Fruit fly (Drosophila melanogaster) whole organism, embryonic: ENCODE data around the gene CG46307.

Experiments used
- CG7357 ChIP-seq: fragments of 200-800 bp; sonication (Bioruptor generic); IDR thresholded peaks from 3 replicates; pipeline ENCODE4 v1.3.6; 2022; ENCODE audit warnings: missing biosample characterization, missing genetic modification characterization
- CG8478 ChIP-seq: fragments of >200 bp; optimal IDR thresholded peaks from 2 replicates; lab custom pipeline; 2018
- CG9876 ChIP-seq: fragments of 200-800 bp; sonication (Bioruptor generic); optimal IDR thresholded peaks from 2 replicates; lab custom pipeline; 2016; ENCODE audit warnings: missing biosample characterization, missing genetic modification characterization
- HLH4C ChIP-seq: fragments of 200-800 bp; sonication (Bioruptor generic); IDR thresholded peaks from 3 replicates; pipeline ENCODE4 v1.3.6; 2022; ENCODE audit warnings: missing biosample characterization, missing genetic modification characterization; ENCODE audit not compliant: partially characterized antibody
- Rx ChIP-seq: fragments of 200-800 bp; sonication (Bioruptor generic); IDR thresholded peaks from 2 replicates; pipeline ENCODE4 v1.3.6; 2022; ENCODE audit warnings: missing biosample characterization, missing genetic modification characterization
- gcm ChIP-seq: fragments of 200-800 bp; sonication (Bioruptor generic); optimal IDR thresholded peaks from 2 replicates; lab custom pipeline; 2019; ENCODE audit warnings: missing biosample characterization, mild to moderate bottlenecking, missing genetic modification characterization, moderate library complexity
- gro ChIP-seq: fragments of 200-800 bp; sonication (Bioruptor generic); optimal IDR thresholded peaks from 2 replicates; lab custom pipeline; 2016; ENCODE audit warnings: missing biosample characterization, missing genetic modification characterization
- onecut ChIP-seq: fragments of 200-800 bp; sonication (Bioruptor generic); IDR thresholded peaks from 2 replicates; pipeline ENCODE4 v1.3.6; 2022; ENCODE audit warnings: missing biosample characterization, missing genetic modification characterization
- pan ChIP-seq, 4 experiments: fragments of >200 bp in 3 of 4; fragments of 200-800 bp in 1 of 4; sonication (Bioruptor generic) in 1 of 4; optimal IDR thresholded peaks in 3 of 4; IDR thresholded peaks in 1 of 4; 2 replicates each; pipeline versions ENCODE4 v1.3.6 to Lab custom; 2017 to 2022; ENCODE audit warnings: missing biosample characterization in 2 of 4, missing genetic modification characterization in 2 of 4, mixed read lengths in 1 of 4
- pros ChIP-seq: fragments of 200-800 bp; sonication (Bioruptor generic); optimal IDR thresholded peaks from 3 replicates; lab custom pipeline; 2019; ENCODE audit warnings: missing biosample characterization, mild to moderate bottlenecking, missing genetic modification characterization, moderate library complexity
- salm ChIP-seq: fragments of 200-800 bp; sonication (Bioruptor generic); optimal IDR thresholded peaks from 2 replicates; lab custom pipeline; 2018; ENCODE audit warnings: missing biosample characterization, mild to moderate bottlenecking, missing genetic modification characterization
- sug ChIP-seq: fragments of 200-800 bp; optimal IDR thresholded peaks from 2 replicates; lab custom pipeline; 2019; ENCODE audit warnings: missing biosample characterization, mild to moderate bottlenecking, missing genetic modification characterization, moderate library complexity

dm6 chr2L:21107651-21108489 is 3.5 kb downstream of the CG46307 start:
- TF ChIP-seq CG9876 (GFP tag; lab: Kevin White, UChicago) (no peak), CG7357 (GFP tag; lab: Robert Waterston, UW) (no peak), CG8478 (lab: Kevin White, UChicago) (no peak), onecut (no peak), gro (GFP tag; lab: Kevin White, UChicago) (no peak), pros (no peak), HLH4C (GFP tag; lab: Robert Waterston, UW) (no peak), pan (optimal IDR thresholded peaks at IDR 0.05; lab: Kevin White, UChicago) (no peak), pan (GFP tag; optimal IDR thresholded peaks at IDR 0.05 in 1 of 2, IDR thresholded peaks at IDR 0.05 in 1 of 2) (no peak), gcm (no peak), salm (tag; lab: Kevin White, UChicago) (no peak), sug (tag; lab: Kevin White, UChicago) (no peak), Rx (GFP tag; lab: Robert Waterston, UW) (no peak)
